Fruit fly (Drosophila melanogaster): ENCODE data around the gene AlaRS.

AlaRS gene

DNA sequence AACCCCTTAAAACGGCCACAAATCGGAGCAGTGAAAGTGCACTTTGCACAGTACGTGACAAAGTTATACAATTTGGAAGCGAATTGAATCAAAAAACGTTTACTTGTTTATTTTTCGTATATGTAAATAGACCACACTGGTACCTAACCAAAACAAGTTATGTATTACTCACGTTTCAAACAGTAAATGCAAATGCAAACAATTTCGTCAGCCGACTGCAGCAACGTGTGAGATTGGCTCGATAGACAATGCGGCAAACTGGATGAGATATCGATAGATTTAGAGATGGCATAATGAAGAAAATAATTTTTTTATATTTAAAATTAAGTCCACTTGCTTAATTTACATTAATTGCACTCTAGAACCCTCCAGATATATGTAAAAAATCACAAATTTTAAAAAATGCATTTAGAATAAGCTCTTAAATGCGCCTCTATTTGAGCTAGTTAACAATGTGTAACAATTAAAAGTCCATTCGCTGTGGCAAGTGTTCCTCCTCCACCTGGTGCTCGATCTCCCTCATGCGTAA, at the start of gene AlaRS (continued):
- TF ChIP-seq vri (GFP tag; optimal IDR thresholded peaks at IDR 0.05) (peak; percentile 71), Met (GFP tag; optimal IDR thresholded peaks at IDR 0.05) (peak; percentile 52), Blimp-1 (GFP tag; optimal IDR thresholded peaks at IDR 0.05) (peak; percentile 64), CG7368 (GFP tag; optimal IDR thresholded peaks at IDR 0.05) (no peak), svp (GFP tag) (peak; percentile 69), fd85E (GFP tag; optimal IDR thresholded peaks at IDR 0.05) (peak; percentile 9), CG6276 (GFP tag; optimal IDR thresholded peaks at IDR 0.05) (no peak), CG3032 (tag; optimal IDR thresholded peaks at IDR 0.05) (peak; percentile 8), net (GFP tag; optimal IDR thresholded peaks at IDR 0.05) (peak; percentile 32)

DNA sequence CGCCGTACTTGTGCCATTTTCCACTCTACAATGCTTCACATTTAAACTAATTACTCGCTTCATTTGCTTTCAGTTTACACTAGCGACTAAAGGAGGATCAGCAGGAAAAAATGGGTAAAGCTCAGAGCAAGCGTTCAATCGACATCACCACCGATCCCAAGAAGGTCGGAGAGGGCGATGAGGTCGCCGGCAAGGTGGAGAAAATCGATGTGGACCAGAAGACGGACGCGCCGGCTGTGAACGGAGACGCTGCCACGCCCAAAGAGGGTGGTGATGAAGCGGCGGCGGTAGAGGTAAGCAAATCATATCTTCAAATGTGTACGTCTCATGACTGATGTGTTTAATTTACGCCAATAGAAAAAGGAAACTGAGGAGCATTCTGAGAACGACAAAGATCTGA, 45.2 kb upstream of the AlaRS start:
- TF ChIP-seq CG6854 (GFP tag; optimal IDR thresholded peaks at IDR 0.05) (no peak), svp (GFP tag) (peak; percentile 74), CG3919 (GFP tag; optimal IDR thresholded peaks at IDR 0.05) (no peak)

DNA sequence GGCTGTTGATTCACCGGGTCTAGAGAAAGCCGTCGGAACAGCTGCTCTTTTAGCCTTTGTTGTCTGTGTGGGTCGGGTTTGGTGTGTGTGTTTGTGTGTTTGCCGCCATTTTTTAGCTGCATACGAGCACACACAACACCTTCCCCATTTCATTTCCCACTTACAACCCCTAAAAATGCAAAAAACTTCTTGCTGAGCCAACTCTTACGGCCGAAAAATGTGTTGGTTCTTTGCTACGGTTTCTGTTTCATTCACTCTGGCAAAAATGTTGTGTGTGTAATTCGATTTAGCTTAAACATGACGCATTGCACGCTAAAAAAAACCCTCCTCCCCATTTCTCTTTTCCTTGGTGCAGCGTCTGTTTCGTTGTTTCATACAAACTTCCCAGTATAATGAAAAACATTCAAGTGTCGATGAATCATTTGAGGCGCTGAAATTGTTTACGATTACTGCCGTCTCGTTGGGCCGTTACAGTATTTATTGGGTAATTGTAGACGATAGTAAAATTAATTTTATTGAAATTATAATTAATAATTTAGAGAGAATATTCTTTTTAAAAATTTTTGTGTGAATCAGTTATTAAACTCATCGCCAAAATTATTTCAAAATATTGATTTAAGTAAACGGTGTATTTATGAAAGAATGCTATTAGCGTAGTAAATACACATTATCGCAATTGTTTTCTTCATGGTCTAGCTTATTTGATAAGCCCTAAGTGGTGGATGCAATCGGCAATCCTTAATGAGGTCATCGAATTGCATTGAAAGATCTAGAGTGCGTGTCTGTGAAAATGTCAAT, 44.6 kb upstream of the AlaRS start:
- TF ChIP-seq CG8119 (GFP tag; IDR thresholded peaks at IDR 0.05) (no peak), Ets21C (GFP tag; optimal IDR thresholded peaks at IDR 0.05) (no peak), CG10669 (GFP tag; optimal IDR thresholded peaks at IDR 0.05) (no peak), Eip78C (GFP tag) (peak; percentile 57), CG34406 (GFP tag; optimal IDR thresholded peaks at IDR 0.05) (no peak), dsx (GFP tag; optimal IDR thresholded peaks at IDR 0.05; ENCODE audit: poor library complexity, severe bottlenecking) (no peak), fd85E (GFP tag; optimal IDR thresholded peaks at IDR 0.05) (no peak), Lpt (GFP tag; optimal IDR thresholded peaks at IDR 0.05) (no peak), topi (GFP tag; optimal IDR thresholded peaks at IDR 0.05) (no peak), CG6854 (GFP tag; optimal IDR thresholded peaks at IDR 0.05) (no peak), Blimp-1 (GFP tag; optimal IDR thresholded peaks at IDR 0.05) (no peak), Met (GFP tag; optimal IDR thresholded peaks at IDR 0.05) (no peak), CG8319 (GFP tag; optimal IDR thresholded peaks at IDR 0.05) (no peak), Smox (GFP tag; optimal IDR thresholded peaks at IDR 0.05) (no peak), CG32006 (GFP tag; optimal IDR thresholded peaks at IDR 0.05) (no peak), dac (GFP tag; optimal IDR thresholded peaks at IDR 0.05) (no peak), OdsH (GFP tag; optimal IDR thresholded peaks at IDR 0.05) (no peak), pdm3 (GFP tag; optimal IDR thresholded peaks at IDR 0.05) (no peak), svp (GFP tag) (peak; percentile 85), Eip93F (GFP tag; optimal IDR thresholded peaks at IDR 0.05) (peak; percentile 72), CG11294 (GFP tag; IDR thresholded peaks at IDR 0.05) (no peak), CG15336 (GFP tag; IDR thresholded peaks at IDR 0.05) (0 out of 2 replicates have a peak, but pooled peaks have one; percentile 9), CG7368 (GFP tag; optimal IDR thresholded peaks at IDR 0.05) (no peak), CG6276 (GFP tag; optimal IDR thresholded peaks at IDR 0.05) (no peak), achi (GFP tag; optimal IDR thresholded peaks at IDR 0.05) (no peak), Sox102F (GFP tag; optimal IDR thresholded peaks at IDR 0.05) (no peak), fd59A (GFP tag; optimal IDR thresholded peaks at IDR 0.05) (no peak), eg (GFP tag; IDR thresholded peaks at IDR 0.05) (no peak), CG6808 (GFP tag; optimal IDR thresholded peaks at IDR 0.05) (no peak), CG11762 (GFP tag; optimal IDR thresholded peaks at IDR 0.05; ENCODE audit: insufficient read depth) (no peak), fkh (GFP tag; optimal IDR thresholded peaks at IDR 0.05) (no peak), Sox14 (GFP tag; optimal IDR thresholded peaks at IDR 0.05) (no peak), acj6 (GFP tag; optimal IDR thresholded peaks at IDR 0.05) (no peak), CG6792 (GFP tag; optimal IDR thresholded peaks at IDR 0.05) (no peak), vri (GFP tag; optimal IDR thresholded peaks at IDR 0.05) (peak; percentile 42), CG3032 (tag; optimal IDR thresholded peaks at IDR 0.05) (no peak), salr (GFP tag; optimal IDR thresholded peaks at IDR 0.05) (no peak), Hr39 (GFP tag; optimal IDR thresholded peaks at IDR 0.05) (no peak), Hr38 (GFP tag; optimal IDR thresholded peaks at IDR 0.05) (no peak), CG8632 (GFP tag; optimal IDR thresholded peaks at IDR 0.05) (no peak), esn (GFP tag; optimal IDR thresholded peaks at IDR 0.05) (peak; percentile 5), CG1621 (tag; optimal IDR thresholded peaks at IDR 0.05) (no peak), lz (GFP tag; optimal IDR thresholded peaks at IDR 0.05) (no peak)
